Fruit fly (Drosophila melanogaster): ENCODE measurements around the gene Lsd-2.
A peak's percentile ranks its signal among the peaks of the same experiment; 100 is the strongest.

Lsd-2 gene

DNA sequence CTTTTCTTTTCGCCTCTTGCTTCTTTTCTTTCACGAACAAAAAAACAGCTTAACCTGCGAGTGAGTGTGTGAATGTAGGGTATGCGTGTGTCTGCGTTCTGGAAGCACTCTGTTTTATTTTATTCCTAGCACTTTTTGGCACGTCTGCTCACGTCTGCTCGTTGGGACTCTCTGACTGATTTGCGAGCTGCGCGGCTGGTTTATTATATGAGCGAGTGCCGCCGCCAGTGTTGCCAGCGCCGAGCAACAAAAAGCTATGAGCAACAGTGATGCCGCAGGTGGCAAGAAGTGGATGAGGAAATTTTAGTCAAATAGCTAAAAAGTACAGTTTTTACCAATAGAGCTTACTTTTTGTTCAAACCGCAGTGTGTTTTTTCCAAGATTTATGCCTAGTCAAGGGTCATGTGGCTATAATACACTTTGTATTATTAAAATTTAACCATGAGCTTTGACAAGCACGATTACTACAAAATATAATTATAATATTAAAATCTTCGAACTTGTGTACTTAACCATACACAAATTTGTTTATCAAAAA lies at the start of gene Lsd-2 (continued):
- TF ChIP-seq so (GFP tag; IDR thresholded peaks at IDR 0.05): no peak
- no peak for TF ChIP-seq Eip74EF (GFP tag; optimal IDR thresholded peaks at IDR 0.05)
- no peak for TF ChIP-seq CkIIα-i1 (GFP tag; IDR thresholded peaks at IDR 0.05)
- no peak for TF ChIP-seq lbe (GFP tag; optimal IDR thresholded peaks at IDR 0.05)
- no peak for TF ChIP-seq fd96Cb (tag; optimal IDR thresholded peaks at IDR 0.05)
- TF ChIP-seq CG11247 (GFP tag; IDR thresholded peaks at IDR 0.05): 0 out of 2 replicates have a peak, but pooled peaks have one; percentile 37
- no peak for TF ChIP-seq Bteb2 (GFP tag; optimal IDR thresholded peaks at IDR 0.05)
- no peak for TF ChIP-seq CG18599 (GFP tag; optimal IDR thresholded peaks at IDR 0.05)
- TF ChIP-seq Sry-δ (GFP tag; optimal IDR thresholded peaks at IDR 0.05): no peak
- TF ChIP-seq CG14860 (GFP tag; IDR thresholded peaks at IDR 0.05; ENCODE audit: partially characterized antibody): no peak
- TF ChIP-seq Meics (GFP tag; optimal IDR thresholded peaks at IDR 0.05): no peak
- no peak for TF ChIP-seq tx (GFP tag; optimal IDR thresholded peaks at IDR 0.05)
- no peak for TF ChIP-seq Dfd (GFP tag; optimal IDR thresholded peaks at IDR 0.05)
- TF ChIP-seq CG33557 (GFP tag; optimal IDR thresholded peaks at IDR 0.05): no peak
- TF ChIP-seq scrt (GFP tag; optimal IDR thresholded peaks at IDR 0.05): no peak
- TF ChIP-seq bowl (GFP tag; IDR thresholded peaks at IDR 0.05): no peak
- TF ChIP-seq kay (GFP tag; optimal IDR thresholded peaks at IDR 0.05): no peak
- TF ChIP-seq CG18011 (GFP tag; optimal IDR thresholded peaks at IDR 0.05): no peak
- TF ChIP-seq Fer3 (tag; optimal IDR thresholded peaks at IDR 0.05): peak; percentile 3
- 0 out of 3 replicates have a peak, but pooled peaks have one; percentile 18 for TF ChIP-seq gce (GFP tag; IDR thresholded peaks at IDR 0.05)
- peak; percentile 29 for TF ChIP-seq sug (tag; optimal IDR thresholded peaks at IDR 0.05)
- TF ChIP-seq tio (GFP tag; optimal IDR thresholded peaks at IDR 0.05): no peak
- 0 out of 3 replicates have a peak, but pooled peaks have one; percentile 26 for TF ChIP-seq otp (GFP tag; IDR thresholded peaks at IDR 0.05)
- TF ChIP-seq YL-1 (GFP tag; optimal IDR thresholded peaks at IDR 0.05): no peak
- TF ChIP-seq CG1024 (GFP tag; IDR thresholded peaks at IDR 0.05): no peak; the same call in 1 of the 2 replicates
- TF ChIP-seq CG12942 (GFP tag; optimal IDR thresholded peaks at IDR 0.05): no peak
- no peak for TF ChIP-seq Asciz (GFP tag; optimal IDR thresholded peaks at IDR 0.05)
- no peak for TF ChIP-seq pros (GFP tag; optimal IDR thresholded peaks at IDR 0.05)
- TF ChIP-seq CG8765 (GFP tag; IDR thresholded peaks at IDR 0.05): no peak
- TF ChIP-seq CG8290 (GFP tag; optimal IDR thresholded peaks at IDR 0.05): no peak
- TF ChIP-seq CG8290 (tag; optimal IDR thresholded peaks at IDR 0.05): peak in 1 of 2 experiments; percentile 77
- peak; percentile 22 for TF ChIP-seq CG1792 (GFP tag; optimal IDR thresholded peaks at IDR 0.05)
- no peak for TF ChIP-seq NK7.1 (GFP tag; optimal IDR thresholded peaks at IDR 0.05)
- TF ChIP-seq zfh1 (GFP tag; IDR thresholded peaks at IDR 0.05): no peak
- no peak for TF ChIP-seq unpg (GFP tag; optimal IDR thresholded peaks at IDR 0.05)
- TF ChIP-seq Atf6 (GFP tag; IDR thresholded peaks at IDR 0.05): no peak
- TF ChIP-seq HLHmδ (GFP tag; optimal IDR thresholded peaks at IDR 0.05): no peak
- no peak for TF ChIP-seq crc (GFP tag; optimal IDR thresholded peaks at IDR 0.05)
- TF ChIP-seq Med (GFP tag): peak; percentile 86
- TF ChIP-seq hbn (GFP tag; IDR thresholded peaks at IDR 0.05; ENCODE audit: partially characterized antibody): no peak
- TF ChIP-seq Pdp1 (GFP tag; optimal IDR thresholded peaks at IDR 0.05): peak in 1 of 2 experiments; percentile 44
- TF ChIP-seq Jarid2 (GFP tag; optimal IDR thresholded peaks at IDR 0.05): peak; percentile 90
- no peak for TF ChIP-seq Mes4 (GFP tag; optimal IDR thresholded peaks at IDR 0.05)
- TF ChIP-seq org-1 (GFP tag; optimal IDR thresholded peaks at IDR 0.05): no peak
- no peak for TF ChIP-seq vfl (GFP tag; optimal IDR thresholded peaks at IDR 0.05)
- no peak for TF ChIP-seq aop (GFP tag; IDR thresholded peaks at IDR 0.05)
- no peak for TF ChIP-seq crol (GFP tag; IDR thresholded peaks at IDR 0.05)
- TF ChIP-seq CG43689 (GFP tag; IDR thresholded peaks at IDR 0.05): no peak
- TF ChIP-seq chn (GFP tag; optimal IDR thresholded peaks at IDR 0.05): no peak
- no peak for TF ChIP-seq ranshi (GFP tag; IDR thresholded peaks at IDR 0.05)
- TF ChIP-seq fd64A (GFP tag; optimal IDR thresholded peaks at IDR 0.05): no peak
